Fruit fly (Drosophila melanogaster): ENCODE results near the gene Rh7.
A peak's percentile ranks its signal among the peaks of the same experiment; 100 is the strongest.

The Rh7 gene

dm6 chr3L:12131918-12132317, 43.4 kb downstream of the Rh7 start, which contains the start of gene DEF8:
Gene DEF8 (plus strand): TSS chr3L:12132146.
- TF ChIP-seq OdsH (GFP tag; optimal IDR thresholded peaks at IDR 0.05) (peak; percentile 78), Rel (GFP tag; optimal IDR thresholded peaks at IDR 0.05) (no peak), Rel (tag; optimal IDR thresholded peaks at IDR 0.05) (peak; percentile 99), sv (GFP tag; optimal IDR thresholded peaks at IDR 0.05) (peak; percentile 30), CrebA (GFP tag; optimal IDR thresholded peaks at IDR 0.05; ENCODE audit: borderline replicate concordance) (no peak), tai (GFP tag; optimal IDR thresholded peaks at IDR 0.05) (no peak), dsf (GFP tag; optimal IDR thresholded peaks at IDR 0.05; ENCODE audit: borderline replicate concordance) (no peak), lola (GFP tag; optimal IDR thresholded peaks at IDR 0.05) (no peak), Hnf4 (GFP tag; optimal IDR thresholded peaks at IDR 0.05) (peak; percentile 30), br (GFP tag; optimal IDR thresholded peaks at IDR 0.05) (peak; percentile 37), Sp1 (GFP tag; optimal IDR thresholded peaks at IDR 0.05) (peak; percentile 85), usp (GFP tag; optimal IDR thresholded peaks at IDR 0.05) (no peak), N (GFP tag; optimal IDR thresholded peaks at IDR 0.05) (no peak), pan (optimal IDR thresholded peaks at IDR 0.05) (no peak), sage (GFP tag; optimal IDR thresholded peaks at IDR 0.05) (no peak), Vsx2 (GFP tag; optimal IDR thresholded peaks at IDR 0.05; ENCODE audit: partially characterized antibody) (no peak), h (GFP tag; optimal IDR thresholded peaks at IDR 0.05) (peak; percentile 58), ey (GFP tag; optimal IDR thresholded peaks at IDR 0.05) (peak; percentile 38), Abd-B (GFP tag; optimal IDR thresholded peaks at IDR 0.05) (no peak), rgr (GFP tag; optimal IDR thresholded peaks at IDR 0.05) (peak; percentile 78), Dfd (GFP tag; optimal IDR thresholded peaks at IDR 0.05) (no peak), jim (GFP tag; optimal IDR thresholded peaks at IDR 0.05) (no peak), Jra (GFP tag; optimal IDR thresholded peaks at IDR 0.05) (no peak), CG9705 (GFP tag; optimal IDR thresholded peaks at IDR 0.05) (peak; percentile 52), Hr83 (GFP tag; optimal IDR thresholded peaks at IDR 0.05; ENCODE audit: poor library complexity, severe bottlenecking) (peak; percentile 78), Dif (GFP tag; optimal IDR thresholded peaks at IDR 0.05; ENCODE audit: partially characterized antibody) (no peak), woc (GFP tag; optimal IDR thresholded peaks at IDR 0.05) (peak; percentile 71), GATAd (GFP tag; optimal IDR thresholded peaks at IDR 0.05) (no peak), dmrt93B (GFP tag; optimal IDR thresholded peaks at IDR 0.05) (peak; percentile 23), HLH106 (tag; optimal IDR thresholded peaks at IDR 0.05) (peak; percentile 84), foxo (GFP tag; optimal IDR thresholded peaks at IDR 0.05) (peak in 1 of 2 experiments; percentile 76), fru (GFP tag; optimal IDR thresholded peaks at IDR 0.05) (peak; percentile 65), psq (GFP tag; optimal IDR thresholded peaks at IDR 0.05) (peak; percentile 72), CG32264 (GFP tag; optimal IDR thresholded peaks at IDR 0.05) (no peak), brk (GFP tag; optimal IDR thresholded peaks at IDR 0.05) (peak; percentile 24)

dm6 chr3L:12129111-12129510, 46.2 kb downstream of the Rh7 start, which contains the start of gene Lsp2:
Gene Lsp2 (plus strand): TSS chr3L:12129393.
- TF ChIP-seq Hnf4 (GFP tag; optimal IDR thresholded peaks at IDR 0.05) (peak; percentile 0), tai (GFP tag; optimal IDR thresholded peaks at IDR 0.05) (no peak)

- TF ChIP-seq HLH106 (tag; optimal IDR thresholded peaks at IDR 0.05) (no peak), usp (GFP tag; optimal IDR thresholded peaks at IDR 0.05) (no peak), ey (GFP tag; optimal IDR thresholded peaks at IDR 0.05) (no peak), CG9705 (GFP tag; optimal IDR thresholded peaks at IDR 0.05) (no peak), jim (GFP tag; optimal IDR thresholded peaks at IDR 0.05) (no peak), N (GFP tag; optimal IDR thresholded peaks at IDR 0.05) (no peak), Myc (optimal IDR thresholded peaks at IDR 0.05) (no peak), brk (GFP tag; optimal IDR thresholded peaks at IDR 0.05) (no peak), Hr78 (GFP tag; optimal IDR thresholded peaks at IDR 0.05) (no peak), sage (GFP tag; optimal IDR thresholded peaks at IDR 0.05) (no peak), CrebA (GFP tag; optimal IDR thresholded peaks at IDR 0.05; ENCODE audit: borderline replicate concordance) (no peak), Hr83 (GFP tag; optimal IDR thresholded peaks at IDR 0.05; ENCODE audit: poor library complexity, severe bottlenecking) (no peak), tai (GFP tag; optimal IDR thresholded peaks at IDR 0.05) (no peak), rgr (GFP tag; optimal IDR thresholded peaks at IDR 0.05) (no peak), Abd-B (GFP tag; optimal IDR thresholded peaks at IDR 0.05) (no peak), Dif (GFP tag; optimal IDR thresholded peaks at IDR 0.05; ENCODE audit: partially characterized antibody) (no peak), GATAd (GFP tag; optimal IDR thresholded peaks at IDR 0.05) (no peak), fru (GFP tag; optimal IDR thresholded peaks at IDR 0.05) (no peak)
These were observed 47.8 kb downstream of the Rh7 start, which contains the start of the genes Ir68b and CG34241 for dm6 chr3L:12127294-12128029. Gene Ir68b (minus strand): TSS chr3L:12127394. Gene CG34241 (plus strand): TSS chr3L:12127979.
